Worm (Caenorhabditis elegans): ENCODE results near the gene ZK816.3.

DNA sequence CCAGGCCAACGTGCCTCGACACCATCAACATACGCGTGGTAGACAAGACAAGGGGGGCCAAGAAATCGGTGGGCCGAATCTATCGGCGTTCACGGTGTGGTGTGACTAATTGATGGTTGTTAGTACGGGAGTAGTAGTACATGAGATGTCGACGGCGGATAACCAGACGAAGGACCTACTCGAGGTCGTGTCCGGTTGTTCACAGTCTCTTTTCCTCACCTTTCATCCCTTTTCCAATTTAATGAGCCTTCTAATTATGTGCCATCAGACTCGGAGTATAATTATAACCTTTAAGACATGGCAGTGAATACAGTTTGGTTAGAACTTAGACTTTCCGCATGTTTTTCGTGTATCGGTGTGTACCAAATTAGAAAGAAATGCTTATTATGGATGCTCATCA, 37.5 kb upstream of the ZK816.3 start:
- no peak for TF ChIP-seq nhr-90 (tag; optimal IDR thresholded peaks at IDR 0.05; ENCODE audit: poor library complexity)
- TF ChIP-seq nhr-11 (tag; optimal IDR thresholded peaks at IDR 0.05): no peak
- no peak for TF ChIP-seq egl-27 (tag; optimal IDR thresholded peaks at IDR 0.05)
- TF ChIP-seq lin-39 (tag; optimal IDR thresholded peaks at IDR 0.05): no peak
- TF ChIP-seq lin-13 (GFP tag; optimal IDR thresholded peaks at IDR 0.05): no peak
- no peak for TF ChIP-seq fos-1 (tag; optimal IDR thresholded peaks at IDR 0.05)
- no peak for TF ChIP-seq blmp-1 (tag; optimal IDR thresholded peaks at IDR 0.05)
- TF ChIP-seq pqm-1 (tag; optimal IDR thresholded peaks at IDR 0.05): no peak
- TF ChIP-seq nhr-19 (GFP tag; conservative IDR thresholded peaks at IDR 0.05): no peak
- no peak for TF ChIP-seq pag-3 (tag; optimal IDR thresholded peaks at IDR 0.05; ENCODE audit: borderline replicate concordance, insufficient read depth)
- no peak for TF ChIP-seq nhr-77 (tag; optimal IDR thresholded peaks at IDR 0.05)
- TF ChIP-seq dsc-1 (tag; optimal IDR thresholded peaks at IDR 0.05): no peak
- TF ChIP-seq ama-1 (optimal IDR thresholded peaks at IDR 0.05): no peak
